Worm (Caenorhabditis elegans) whole organism, L3 larva: Measurements from ENCODE around the gene elo-9.
"Not testable (repeated sequence)": the region's sequence is repeated elsewhere in the genome, so short reads cannot be mapped to it uniquely, and the experiment has no call there.

Source experiments
- R02D3.7 ChIP-seq: fragments of 150-350 bp; optimal IDR thresholded peaks from 2 replicates; lab custom pipeline; 2014; ENCODE audit warnings: missing biosample characterization, missing genetic modification characterization
- ZK546.5 ChIP-seq: sonication (generic microtip); optimal IDR thresholded peaks from 2 replicates; lab custom pipeline; 2017; ENCODE audit warnings: missing biosample characterization, missing genetic modification characterization
- aly-2 ChIP-seq: fragments of 150-350 bp; optimal IDR thresholded peaks from 2 replicates; lab custom pipeline; 2014; ENCODE audit warnings: missing biosample characterization, missing genetic modification characterization
- ama-1 ChIP-seq: fragments of 150-350 bp; optimal IDR thresholded peaks from 2 replicates; lab custom pipeline; 2018
- ceh-16 ChIP-seq: sonication (generic microtip); optimal IDR thresholded peaks from 2 replicates; lab custom pipeline; 2017; ENCODE audit warnings: missing biosample characterization, missing genetic modification characterization
- ceh-28 ChIP-seq: fragments of 150-350 bp; optimal IDR thresholded peaks from 2 replicates; lab custom pipeline; 2014; ENCODE audit warnings: missing biosample characterization, missing genetic modification reagents, missing genetic modification characterization
- ceh-82 ChIP-seq: fragments of 150-350 bp; optimal IDR thresholded peaks from 2 replicates; lab custom pipeline; 2014; ENCODE audit warnings: missing biosample characterization, missing genetic modification characterization
- ceh-9 ChIP-seq: sonication (generic microtip); optimal IDR thresholded peaks from 2 replicates; lab custom pipeline; 2018; ENCODE audit warnings: missing biosample characterization, missing genetic modification characterization
- daf-12 ChIP-seq: fragments of 150-350 bp; optimal IDR thresholded peaks from 2 replicates; lab custom pipeline; 2014; ENCODE audit warnings: missing biosample characterization, missing genetic modification reagents, missing genetic modification characterization
- egl-27 ChIP-seq: sonication (generic microtip); optimal IDR thresholded peaks from 4 replicates; lab custom pipeline; 2017; ENCODE audit warnings: missing biosample characterization, missing genetic modification reagents, missing genetic modification characterization
- egl-5 ChIP-seq: fragments of 150-350 bp; optimal IDR thresholded peaks from 2 replicates; lab custom pipeline; 2017; ENCODE audit warnings: missing biosample characterization, missing genetic modification reagents, missing genetic modification characterization, inconsistent platforms
- elt-1 ChIP-seq: fragments of 150-350 bp; optimal IDR thresholded peaks from 2 replicates; lab custom pipeline; 2014; ENCODE audit warnings: missing biosample characterization, missing genetic modification characterization
- elt-2 ChIP-seq: sonication (generic microtip); optimal IDR thresholded peaks from 2 replicates; lab custom pipeline; 2016; ENCODE audit warnings: missing genetic modification reagents, mild to moderate bottlenecking, missing genetic modification characterization, missing compliant biosample characterization
- elt-3 ChIP-seq, 3 experiments: fragments of 150-350 bp in 1 of 3; sonication (generic microtip) in 2 of 3; optimal IDR thresholded peaks; 2 replicates in 2 of 3; 4 replicates in 1 of 3; lab custom pipeline; 2014 to 2017; ENCODE audit warnings: missing biosample characterization in 3 of 3, missing genetic modification characterization in 3 of 3
- eor-1 ChIP-seq, 2 experiments: fragments of 150-350 bp; optimal IDR thresholded peaks; 2 replicates each; lab custom pipeline; 2014 to 2018; ENCODE audit warnings: missing biosample characterization in 2 of 2, missing genetic modification characterization in 2 of 2
- fkh-10 ChIP-seq: sonication (generic microtip); optimal IDR thresholded peaks from 2 replicates; lab custom pipeline; 2017; ENCODE audit warnings: missing biosample characterization, missing genetic modification reagents, missing genetic modification characterization
- fkh-2 ChIP-seq: fragments of 150-350 bp; optimal IDR thresholded peaks from 2 replicates; lab custom pipeline; 2014; ENCODE audit warnings: missing biosample characterization, missing genetic modification reagents, missing genetic modification characterization
- fos-1 ChIP-seq: fragments of 150-350 bp; optimal IDR thresholded peaks from 2 replicates; lab custom pipeline; 2014; ENCODE audit warnings: missing biosample characterization, missing genetic modification characterization
- hmg-11 ChIP-seq: sonication (generic microtip); optimal IDR thresholded peaks from 2 replicates; lab custom pipeline; 2016; ENCODE audit warnings: missing genetic modification characterization, missing compliant biosample characterization
- jun-1 ChIP-seq: fragments of 150-350 bp; optimal IDR thresholded peaks from 2 replicates; lab custom pipeline; 2014; ENCODE audit warnings: missing biosample characterization, missing genetic modification reagents, missing genetic modification characterization
- lin-15B ChIP-seq: fragments of 150-350 bp; optimal IDR thresholded peaks from 2 replicates; lab custom pipeline; 2014; ENCODE audit warnings: missing biosample characterization, missing genetic modification characterization
- lin-39 ChIP-seq: fragments of 150-350 bp; optimal IDR thresholded peaks from 2 replicates; lab custom pipeline; 2018; ENCODE audit warnings: missing biosample characterization, missing genetic modification reagents, missing genetic modification characterization
- lsy-12 ChIP-seq: sonication (generic microtip); optimal IDR thresholded peaks from 2 replicates; lab custom pipeline; 2016; ENCODE audit warnings: mild to moderate bottlenecking, missing genetic modification characterization, missing compliant biosample characterization
- mdl-1 ChIP-seq: fragments of 150-350 bp; optimal IDR thresholded peaks from 2 replicates; lab custom pipeline; 2014; ENCODE audit warnings: missing biosample characterization, missing genetic modification characterization
- mml-1 ChIP-seq: fragments of 150-350 bp; sonication (generic microtip); optimal IDR thresholded peaks from 3 replicates; lab custom pipeline; 2014; ENCODE audit warnings: missing biosample characterization, missing genetic modification characterization
- nfya-1 ChIP-seq: sonication (generic microtip); optimal IDR thresholded peaks from 2 replicates; lab custom pipeline; 2017; ENCODE audit warnings: missing genetic modification characterization, mild to moderate bottlenecking, missing compliant biosample characterization, antibody characterized with exemption, moderate library complexity; ENCODE audit not compliant: insufficient read depth
- nhr-11 ChIP-seq: fragments of 150-350 bp; optimal IDR thresholded peaks from 2 replicates; lab custom pipeline; 2014; ENCODE audit warnings: missing biosample characterization, missing genetic modification characterization
- nhr-12 ChIP-seq: fragments of 150-350 bp; optimal IDR thresholded peaks from 2 replicates; lab custom pipeline; 2014; ENCODE audit warnings: missing biosample characterization, missing genetic modification characterization
- nhr-23 ChIP-seq: fragments of 150-350 bp; optimal IDR thresholded peaks from 2 replicates; lab custom pipeline; 2014; ENCODE audit warnings: missing biosample characterization, missing genetic modification reagents, missing genetic modification characterization
- nhr-237 ChIP-seq: fragments of 150-350 bp; optimal IDR thresholded peaks from 2 replicates; lab custom pipeline; 2014; ENCODE audit warnings: missing biosample characterization, missing genetic modification characterization
- nhr-25 ChIP-seq: sonication (generic microtip); optimal IDR thresholded peaks from 2 replicates; lab custom pipeline; 2017; ENCODE audit warnings: missing biosample characterization, missing genetic modification characterization
- nhr-28 ChIP-seq: fragments of 150-350 bp; optimal IDR thresholded peaks from 2 replicates; lab custom pipeline; 2014; ENCODE audit warnings: missing biosample characterization, missing genetic modification characterization
- nhr-43 ChIP-seq: sonication (generic microtip); optimal IDR thresholded peaks from 2 replicates; lab custom pipeline; 2016; ENCODE audit warnings: mild to moderate bottlenecking, missing genetic modification characterization, missing compliant biosample characterization; ENCODE audit not compliant: poor library complexity, severe bottlenecking
- nhr-67 ChIP-seq: fragments of 150-350 bp; optimal IDR thresholded peaks from 2 replicates; lab custom pipeline; 2014; ENCODE audit warnings: missing biosample characterization, missing genetic modification characterization
- nhr-76 ChIP-seq: fragments of 150-350 bp; sonication (generic microtip); optimal IDR thresholded peaks from 5 replicates; lab custom pipeline; 2014; ENCODE audit warnings: missing biosample characterization, missing genetic modification characterization
- nhr-77 ChIP-seq: fragments of 150-350 bp; optimal IDR thresholded peaks from 2 replicates; lab custom pipeline; 2014; ENCODE audit warnings: missing biosample characterization, missing genetic modification characterization
- pha-4 ChIP-seq: fragments of 150-350 bp; optimal IDR thresholded peaks from 2 replicates; lab custom pipeline; 2014; ENCODE audit warnings: missing biosample characterization, missing genetic modification reagents, missing genetic modification characterization
- pqm-1 ChIP-seq: fragments of 150-350 bp; optimal IDR thresholded peaks from 2 replicates; lab custom pipeline; 2017; ENCODE audit warnings: missing biosample characterization, missing genetic modification characterization, inconsistent platforms
- sea-2 ChIP-seq: fragments of 150-350 bp; sonication (generic microtip); optimal IDR thresholded peaks from 4 replicates; lab custom pipeline; 2014; ENCODE audit warnings: missing biosample characterization, missing genetic modification reagents, missing genetic modification characterization
- skn-1 ChIP-seq: fragments of 150-350 bp; optimal IDR thresholded peaks from 2 replicates; lab custom pipeline; 2014; ENCODE audit warnings: missing biosample characterization, missing genetic modification characterization
- snpc-4 ChIP-seq: fragments of 150-350 bp; optimal IDR thresholded peaks from 2 replicates; lab custom pipeline; 2014; ENCODE audit warnings: missing biosample characterization, missing genetic modification characterization
- tbx-2 ChIP-seq: sonication (generic microtip); optimal IDR thresholded peaks from 2 replicates; lab custom pipeline; 2016; ENCODE audit warnings: mild to moderate bottlenecking, missing genetic modification characterization, missing compliant biosample characterization
- unc-39 ChIP-seq: sonication (generic microtip); optimal IDR thresholded peaks from 4 replicates; lab custom pipeline; 2017; ENCODE audit warnings: missing biosample characterization, missing genetic modification characterization
- unc-62 ChIP-seq: fragments of 150-350 bp; sonication (generic microtip); optimal IDR thresholded peaks from 4 replicates; lab custom pipeline; 2014; ENCODE audit warnings: missing biosample characterization, missing genetic modification reagents, missing genetic modification characterization
- zag-1 ChIP-seq: fragments of 150-350 bp; optimal IDR thresholded peaks from 2 replicates; lab custom pipeline; 2014; ENCODE audit warnings: missing biosample characterization, missing genetic modification characterization
- ztf-11 ChIP-seq: fragments of 150-350 bp; optimal IDR thresholded peaks from 2 replicates; lab custom pipeline; 2014; ENCODE audit warnings: missing biosample characterization, missing genetic modification characterization
- ztf-4 ChIP-seq: fragments of 150-350 bp; optimal IDR thresholded peaks from 2 replicates; lab custom pipeline; 2014; ENCODE audit warnings: missing biosample characterization, missing genetic modification characterization

Gene elo-9

DNA sequence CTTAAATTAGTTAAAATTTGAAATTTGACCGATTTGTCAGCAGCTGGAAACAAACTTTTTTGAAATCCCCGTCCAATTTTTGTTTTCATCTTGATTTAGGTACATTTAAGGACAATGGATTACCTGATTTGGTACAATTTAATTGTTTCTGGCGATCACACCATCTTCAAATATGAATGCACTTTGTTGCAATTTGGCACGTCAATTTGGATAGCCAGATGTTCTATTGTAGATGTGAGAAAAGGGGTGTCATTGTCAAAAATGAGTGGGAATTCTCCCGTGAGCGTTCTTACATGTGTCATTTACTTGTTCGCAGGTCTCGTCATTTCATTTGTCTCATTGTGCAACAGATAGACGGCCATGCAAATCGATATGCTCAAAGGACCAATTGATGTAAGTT, 24.3 kb upstream of the elo-9 start, which contains the start of gene Y53F4B.43:
Y53F4B.43 (plus strand) TSS at position 301 of the 400 bp plus-strand sequence.
- not testable (repeated sequence) for TF ChIP-seq nhr-12, elt-1, skn-1 (tag; lab: Kevin White, UChicago)

- TF ChIP-seq ceh-9 (tag; lab: Kevin White, UChicago) (no peak), fos-1 (no peak), jun-1 (no peak), nhr-43 (no peak), sea-2 (GFP tag; lab: Kevin White, UChicago) (no peak)
These were observed 20.0 kb upstream of the elo-9 start, which contains the start of gene Y53F4B.5 for ce11 chrII:14983909-14984308. Gene Y53F4B.5, minus strand, starts transcription at chrII:14984009.

DNA sequence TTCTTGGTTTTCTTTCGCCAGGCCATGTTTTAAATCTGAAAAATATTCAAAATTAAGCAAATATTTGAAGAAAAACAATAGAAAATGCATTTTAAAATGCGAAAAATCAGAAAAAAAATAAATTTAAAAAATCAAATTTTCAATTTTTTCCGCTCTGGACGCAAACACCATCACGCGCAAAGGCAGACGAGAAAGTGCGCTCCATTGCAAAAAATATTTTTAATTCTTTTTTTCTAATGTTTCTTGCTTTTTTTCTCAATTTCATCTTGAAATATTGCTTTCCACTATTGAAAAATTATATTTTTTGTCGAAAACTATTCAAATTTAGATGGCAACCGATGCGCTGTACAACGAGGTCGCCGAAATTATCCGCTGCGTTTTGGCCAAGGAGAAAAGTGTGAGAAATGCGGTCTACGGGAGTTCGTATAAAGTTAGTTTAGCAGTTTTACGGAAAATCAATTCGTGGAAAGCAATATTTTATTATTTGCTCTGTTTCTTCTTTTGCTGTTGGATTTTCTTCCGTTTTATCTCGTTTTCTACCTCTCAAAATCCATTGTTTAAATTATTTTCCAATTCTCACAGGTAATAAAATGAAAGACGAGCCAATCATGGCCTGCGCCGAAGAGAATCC, 5.5 kb upstream of the elo-9 start, which contains the start of the genes pole-4, nsun-5 and metl-2:
pole-4 (minus strand) TSS at position 35 of the 631 bp plus-strand sequence.
nsun-5 (plus strand) TSS at position 298 of the 631 bp plus-strand sequence.
metl-2 (plus strand) TSS at position 581 of the 631 bp plus-strand sequence.
- TF ChIP-seq ceh-82: no peak
- TF ChIP-seq nhr-237 (tag; lab: Kevin White, UChicago): no peak
- TF ChIP-seq nhr-28: no peak
- no peak for TF ChIP-seq mdl-1 (tag; lab: Kevin White, UChicago)
- no peak for TF ChIP-seq unc-62
- TF ChIP-seq sea-2 (GFP tag; lab: Kevin White, UChicago): no peak
- TF ChIP-seq nhr-25 (tag; lab: Kevin White, UChicago): no peak
- peak; percentile 70 for TF ChIP-seq snpc-4 (tag; lab: Kevin White, UChicago)
- no peak for TF ChIP-seq nhr-76 (tag; lab: Kevin White, UChicago)
- TF ChIP-seq ZK546.5: no peak
- TF ChIP-seq elt-2: no peak
- peak; percentile 81 for TF ChIP-seq pha-4
- peak; percentile 31 for TF ChIP-seq nhr-23 (tag; lab: Kevin White, UChicago)
- no peak for TF ChIP-seq ceh-28 (tag; lab: Kevin White, UChicago)
- TF ChIP-seq nhr-77: no peak
- no peak for TF ChIP-seq fos-1
- no peak for TF ChIP-seq zag-1 (tag; lab: Kevin White, UChicago)
- no peak for TF ChIP-seq ztf-11
- no peak for TF ChIP-seq jun-1
- no peak for TF ChIP-seq ceh-16 (tag; lab: Kevin White, UChicago)
- no peak for TF ChIP-seq daf-12 (tag; lab: Kevin White, UChicago)
- TF ChIP-seq egl-27 (tag; lab: Kevin White, UChicago): no peak
- TF ChIP-seq nhr-67 (tag; lab: Kevin White, UChicago): no peak
- TF ChIP-seq skn-1 (tag; lab: Kevin White, UChicago): no peak
- no peak for TF ChIP-seq tbx-2 (tag; lab: Kevin White, UChicago)
- no peak for TF ChIP-seq eor-1 (tag; optimal IDR thresholded peaks at IDR 0.05; lab: Kevin White, UChicago)
- TF ChIP-seq unc-39 (tag; lab: Kevin White, UChicago): no peak
- no peak for TF ChIP-seq ztf-4 (tag; lab: Kevin White, UChicago)
- no peak for TF ChIP-seq nhr-12 (tag; lab: Kevin White, UChicago)
- no peak for TF ChIP-seq mml-1 (tag; lab: Kevin White, UChicago)
- TF ChIP-seq fkh-2: no peak
- no peak for TF ChIP-seq ama-1
- TF ChIP-seq hmg-11: peak; percentile 3
- TF ChIP-seq fkh-10: no peak
- TF ChIP-seq ceh-9 (tag; lab: Kevin White, UChicago): no peak
- no peak for TF ChIP-seq nhr-11 (tag; lab: Kevin White, UChicago)
- TF ChIP-seq lin-15B (tag; lab: Kevin White, UChicago): peak; percentile 86
- TF ChIP-seq nfya-1 (tag; lab: Kevin White, UChicago): peak; percentile 49
- no peak for TF ChIP-seq elt-1 (tag; lab: Kevin White, UChicago)
- TF ChIP-seq lsy-12 (tag; lab: Kevin White, UChicago): no peak
- TF ChIP-seq pqm-1: no peak
- no peak for TF ChIP-seq aly-2 (tag; lab: Kevin White, UChicago)
- TF ChIP-seq lin-39 (tag; lab: Kevin White, UChicago): no peak
- no peak for TF ChIP-seq R02D3.7 (tag; lab: Kevin White, UChicago)
- TF ChIP-seq nhr-43: no peak
- TF ChIP-seq elt-3 (tag; optimal IDR thresholded peaks at IDR 0.05; lab: Kevin White, UChicago): no peak
- TF ChIP-seq egl-5 (tag; lab: Kevin White, UChicago): no peak
